Worm (Caenorhabditis elegans): ENCODE measurements around the gene ikke-1.

ikke-1 gene

DNA sequence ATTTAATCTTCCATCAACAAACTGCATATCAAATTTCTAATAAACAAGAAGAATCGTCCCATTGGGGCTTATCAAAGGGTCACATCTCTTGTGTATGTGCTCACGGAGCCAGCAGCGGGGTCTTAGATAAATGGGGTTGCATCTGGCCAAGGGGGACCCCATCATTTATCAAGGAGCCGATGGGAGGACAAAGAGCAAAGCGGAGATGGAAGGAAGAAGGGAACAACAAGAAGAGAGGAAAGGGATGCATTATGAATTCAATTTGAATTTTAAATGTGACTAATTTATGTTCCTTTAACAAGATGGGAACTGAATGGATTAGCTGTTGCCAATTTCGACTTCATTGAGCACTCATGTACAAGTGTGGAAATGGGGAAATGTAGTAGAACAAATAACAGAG, 33.8 kb upstream of the ikke-1 start:
- TF ChIP-seq cebp-1 (GFP tag; IDR thresholded peaks at IDR 0.05) (no peak), cebp-1 (tag; optimal IDR thresholded peaks at IDR 0.05) (peak; percentile 13), egrh-3 (GFP tag; IDR thresholded peaks at IDR 0.05) (no peak), B0336.3 (GFP tag; IDR thresholded peaks at IDR 0.05) (0 out of 2 replicates have a peak, but pooled peaks have one; percentile 14), mcd-1 (GFP tag; IDR thresholded peaks at IDR 0.05) (0 out of 2 replicates have a peak, but pooled peaks have one; percentile 11)

DNA sequence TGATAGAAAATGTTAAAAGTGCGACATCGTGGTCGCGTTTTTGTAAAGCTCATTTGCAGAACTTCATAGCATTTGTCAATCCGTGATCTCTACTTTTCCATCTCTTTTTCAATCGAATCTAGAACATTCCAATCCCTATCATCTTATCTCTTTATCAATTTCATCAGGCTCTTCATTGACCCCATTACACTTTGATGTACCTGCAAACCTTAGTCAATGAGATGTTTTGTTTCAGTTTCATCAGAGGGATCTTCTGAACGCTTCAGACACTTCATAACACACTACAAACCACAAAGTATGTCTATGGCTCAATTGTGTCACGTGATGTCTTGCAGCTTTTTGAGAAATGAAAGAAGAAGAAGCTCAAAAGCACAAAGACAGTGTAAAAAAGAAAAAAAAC, 32.6 kb upstream of the ikke-1 start:
- TF ChIP-seq lin-35 (GFP tag; optimal IDR thresholded peaks at IDR 0.05) = peak in 1 of 3 experiments; percentile 11
- no peak for TF ChIP-seq rpc-1 (optimal IDR thresholded peaks at IDR 0.05)
- no peak for TF ChIP-seq rpc-1 (tag; optimal IDR thresholded peaks at IDR 0.05)
- TF ChIP-seq somi-1 (GFP tag; optimal IDR thresholded peaks at IDR 0.05) = peak; percentile 42

DNA sequence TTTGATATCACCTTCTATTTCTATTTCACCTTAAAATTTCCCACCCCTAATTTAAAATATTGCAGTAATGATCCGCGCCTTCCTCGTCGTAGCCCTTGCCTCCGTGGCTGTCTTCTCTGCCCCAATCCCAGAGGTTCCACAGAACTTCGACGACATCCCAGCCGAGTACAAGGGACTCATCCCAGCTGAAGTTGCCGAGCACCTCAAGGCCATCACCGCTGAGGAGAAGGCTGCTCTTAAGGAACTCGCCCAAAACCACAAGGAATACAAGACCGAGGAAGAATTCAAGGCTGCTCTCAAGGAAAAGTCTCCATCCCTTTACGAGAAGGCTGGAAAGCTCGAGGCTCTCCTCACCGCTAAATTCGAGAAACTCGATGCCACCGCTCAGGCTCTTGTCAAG, 31.3 kb upstream of the ikke-1 start, which contains the start of gene far-2:
far-2 (plus strand) TSS at position 66 of the 400 bp plus-strand sequence.
- no peak for TF ChIP-seq fkh-3 (tag; optimal IDR thresholded peaks at IDR 0.05)
- no peak for TF ChIP-seq Y53F4B.3 (GFP tag; IDR thresholded peaks at IDR 0.05)
- 0 out of 2 replicates have a peak, but pooled peaks have one; percentile 46 for TF ChIP-seq nfyb-1 (GFP tag; IDR thresholded peaks at IDR 0.05)
- TF ChIP-seq bed-2 (GFP tag; IDR thresholded peaks at IDR 0.05) = no peak
- TF ChIP-seq Y95B8A.8 (GFP tag; IDR thresholded peaks at IDR 0.05) = no peak
- 0 out of 2 replicates have a peak, but pooled peaks have one; percentile 6 for TF ChIP-seq egrh-3 (GFP tag; IDR thresholded peaks at IDR 0.05)
- no peak for TF ChIP-seq efl-1 (GFP tag; optimal IDR thresholded peaks at IDR 0.05)
- peak; percentile 75 for TF ChIP-seq zfh-2 (GFP tag; conservative IDR thresholded peaks at IDR 0.05)
- no peak for TF ChIP-seq ceh-40 (GFP tag; IDR thresholded peaks at IDR 0.05)
- no peak for TF ChIP-seq attf-5 (GFP tag; optimal IDR thresholded peaks at IDR 0.05)
- no peak for TF ChIP-seq madf-8 (GFP tag; conservative IDR thresholded peaks at IDR 0.05)

DNA sequence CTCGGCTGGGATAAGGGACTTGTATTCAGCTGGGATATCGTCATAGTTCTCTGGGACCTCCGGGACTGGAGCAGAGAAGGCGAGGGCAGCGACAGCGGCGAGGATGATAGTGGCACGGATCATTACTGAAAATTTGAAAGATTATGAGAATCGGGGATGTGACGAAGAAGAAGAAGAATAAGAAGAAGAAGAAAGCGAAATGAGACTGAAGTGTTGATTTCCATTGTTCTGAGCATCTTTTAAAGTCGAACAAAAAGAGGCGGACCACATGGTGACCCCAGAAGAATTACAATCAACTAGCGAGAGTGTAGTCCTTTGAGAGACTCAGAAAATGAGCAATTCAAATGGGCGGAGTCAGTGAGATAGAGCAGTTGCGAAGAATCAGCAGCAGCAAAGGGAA, 30.6 kb upstream of the ikke-1 start, which contains the start of gene far-1:
far-1 (minus strand) TSS at position 125 of the 400 bp plus-strand sequence.
- TF ChIP-seq ztf-25 (GFP tag; IDR thresholded peaks at IDR 0.05) = no peak
- no peak for TF ChIP-seq K12H6.12 (tag; optimal IDR thresholded peaks at IDR 0.05)
- TF ChIP-seq hlh-12 (tag; optimal IDR thresholded peaks at IDR 0.05) = no peak
- no peak for TF ChIP-seq madf-3 (GFP tag; IDR thresholded peaks at IDR 0.05)
- no peak for TF ChIP-seq lin-35 (GFP tag; optimal IDR thresholded peaks at IDR 0.05)

DNA sequence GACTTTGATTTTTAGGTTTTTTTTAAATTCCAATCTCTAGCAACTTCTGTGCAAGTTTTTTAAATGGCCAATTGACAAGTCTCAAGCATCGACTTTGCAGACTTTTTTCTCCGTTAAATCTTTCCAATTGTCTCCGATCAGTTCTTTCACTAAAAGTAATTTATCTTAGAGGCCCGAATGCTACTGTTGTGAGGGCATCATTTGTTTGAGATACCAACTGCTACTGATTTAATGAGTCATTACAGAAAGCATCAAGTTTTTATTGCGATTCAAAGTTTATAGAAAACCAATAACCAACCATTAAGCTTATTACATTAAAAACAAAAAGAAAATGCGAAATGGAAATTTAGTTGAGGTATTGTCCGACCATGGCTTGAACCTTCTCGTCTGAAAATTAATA, 29.6 kb upstream of the ikke-1 start:
- no peak for TF ChIP-seq tbp1 (GFP tag; optimal IDR thresholded peaks at IDR 0.05)
- no peak for TF ChIP-seq K12H6.12 (tag; optimal IDR thresholded peaks at IDR 0.05)
- TF ChIP-seq ztf-26 (tag; optimal IDR thresholded peaks at IDR 0.05) = no peak

DNA sequence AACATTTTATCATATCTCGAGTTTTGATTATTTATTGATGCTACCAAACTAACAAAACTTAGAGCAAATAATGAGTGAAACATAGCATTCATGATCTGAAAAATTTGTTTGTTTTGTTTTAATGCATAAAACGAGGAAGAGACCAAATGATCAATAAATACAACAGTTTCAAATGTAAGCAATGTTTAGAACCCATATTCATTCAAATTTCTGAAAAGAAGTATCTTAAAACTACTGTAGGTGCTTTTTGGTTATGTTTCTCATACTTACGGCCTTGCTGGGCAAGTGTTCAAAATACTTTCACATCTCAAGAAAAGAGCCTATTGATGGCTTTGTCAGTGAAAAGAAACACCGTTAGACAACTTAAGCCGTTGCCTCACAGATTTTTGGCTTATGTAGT, 27.2 kb upstream of the ikke-1 start, which contains the start of gene F02A9.1:
F02A9.1 (minus strand) TSS at position 101 of the 400 bp plus-strand sequence.
- TF ChIP-seq F33H1.4 (GFP tag; IDR thresholded peaks at IDR 0.05) (no peak), rec-8 (tag; optimal IDR thresholded peaks at IDR 0.05) (no peak), ama-1 (optimal IDR thresholded peaks at IDR 0.05) (no peak), ama-1 (GFP tag; optimal IDR thresholded peaks at IDR 0.05) (no peak), efl-1 (GFP tag; optimal IDR thresholded peaks at IDR 0.05) (no peak), atf-7 (tag; optimal IDR thresholded peaks at IDR 0.05) (no peak), T26A5.8 (tag; optimal IDR thresholded peaks at IDR 0.05) (no peak), dpl-1 (GFP tag; optimal IDR thresholded peaks at IDR 0.05) (no peak), F37B4.10 (GFP tag; IDR thresholded peaks at IDR 0.05) (no peak), ztf-18 (tag; optimal IDR thresholded peaks at IDR 0.05) (no peak), K11D2.4 (GFP tag; IDR thresholded peaks at IDR 0.05) (no peak), akir-1 (GFP tag; optimal IDR thresholded peaks at IDR 0.05) (no peak), lin-40 (tag; optimal IDR thresholded peaks at IDR 0.05) (no peak), ztf-22 (GFP tag; optimal IDR thresholded peaks at IDR 0.05) (no peak), madf-8 (GFP tag; conservative IDR thresholded peaks at IDR 0.05) (no peak), cebp-2 (GFP tag; IDR thresholded peaks at IDR 0.05) (no peak), dpff-1 (tag; optimal IDR thresholded peaks at IDR 0.05) (no peak), mes-4 (tag; optimal IDR thresholded peaks at IDR 0.05) (no peak), nhr-120 (GFP tag; IDR thresholded peaks at IDR 0.05) (no peak)
